Worm (Caenorhabditis elegans) whole organism, L4 larva: ENCODE data around the gene T14G8.3.

Experiments
- D1046.2 ChIP-seq: fragments of 200-800 bp; sonication (Bioruptor generic); IDR thresholded peaks from 2 replicates; pipeline ENCODE4 v1.3.6; 2022; ENCODE audit warnings: missing genetic modification characterization, missing compliant biosample characterization
- gei-8 ChIP-seq: fragments of 200-800 bp; sonication (Bioruptor generic); optimal IDR thresholded peaks from 2 replicates; lab custom pipeline; 2018; ENCODE audit warnings: mild to moderate bottlenecking, missing genetic modification characterization, missing compliant biosample characterization
- nhr-102 ChIP-seq: sonication (generic microtip); optimal IDR thresholded peaks from 2 replicates; lab custom pipeline; 2016; ENCODE audit warnings: mild to moderate bottlenecking, missing genetic modification characterization, moderate library complexity, missing compliant biosample characterization
- pqm-1 ChIP-seq: sonication (generic microtip); optimal IDR thresholded peaks from 2 replicates; lab custom pipeline; 2017; ENCODE audit warnings: missing biosample characterization, missing genetic modification characterization
- set-16 ChIP-seq: fragments of 200-800 bp; sonication (Bioruptor generic); IDR thresholded peaks from 2 replicates; pipeline ENCODE4 v1.3.6; 2022; ENCODE audit warnings: missing genetic modification reagents, missing genetic modification characterization, missing compliant biosample characterization

- TF ChIP-seq pqm-1 (tag; lab: Kevin White, UChicago) (no peak), set-16 (GFP tag; lab: Robert Waterston, UW) (no peak), D1046.2 (no peak), nhr-102 (tag; lab: Kevin White, UChicago) (no peak), gei-8 (GFP tag; lab: Kevin White, UChicago) (no peak)
These were observed 42.8 kb downstream of the T14G8.3 start for ce11 chrX:12903810-12904209.
